Worm (Caenorhabditis elegans) whole organism, early embryonic: ENCODE data around the gene fipr-14.

Source experiments
- B0310.2 ChIP-seq: sonication (generic microtip); optimal IDR thresholded peaks from 2 replicates; lab custom pipeline; 2016; ENCODE audit warnings: mild to moderate bottlenecking, missing genetic modification characterization, missing compliant biosample characterization
- F13C5.2 ChIP-seq: sonication (generic microtip); optimal IDR thresholded peaks from 2 replicates; lab custom pipeline; 2017; ENCODE audit warnings: mild to moderate bottlenecking, missing genetic modification characterization, inconsistent platforms, missing compliant biosample characterization
- aly-1 ChIP-seq: sonication (generic microtip); optimal IDR thresholded peaks from 2 replicates; lab custom pipeline; 2016; ENCODE audit warnings: missing genetic modification characterization, missing compliant biosample characterization
- ama-1 ChIP-seq: fragments of 150-350 bp; optimal IDR thresholded peaks from 2 replicates; lab custom pipeline; 2014
- ceh-13 ChIP-seq: fragments of 200-800 bp; sonication (Bioruptor generic); optimal IDR thresholded peaks from 2 replicates; lab custom pipeline; 2018; ENCODE audit warnings: mild to moderate bottlenecking, missing genetic modification characterization, missing compliant biosample characterization
- ceh-36 ChIP-seq: sonication (generic microtip); optimal IDR thresholded peaks from 2 replicates; lab custom pipeline; 2016; ENCODE audit warnings: missing genetic modification characterization, inconsistent platforms, missing compliant biosample characterization
- ets-7 ChIP-seq: sonication (generic microtip); optimal IDR thresholded peaks from 2 replicates; lab custom pipeline; 2016; ENCODE audit warnings: missing genotype, missing genetic modification characterization, missing compliant biosample characterization
- flt-1 ChIP-seq: fragments of 200-800 bp; sonication (Bioruptor generic); IDR thresholded peaks from 2 replicates; pipeline ENCODE4 v1.3.6; 2022; ENCODE audit warnings: missing genetic modification characterization, missing compliant biosample characterization
- hmbx-1 ChIP-seq: sonication (generic microtip); optimal IDR thresholded peaks from 2 replicates; lab custom pipeline; 2016; ENCODE audit warnings: mild to moderate bottlenecking, missing genetic modification characterization, missing compliant biosample characterization
- hmg-4 ChIP-seq: fragments of 200-800 bp; sonication (Bioruptor generic); optimal IDR thresholded peaks from 2 replicates; lab custom pipeline; 2018; ENCODE audit warnings: mild to moderate bottlenecking, missing genetic modification characterization, missing compliant biosample characterization
- hnd-1 ChIP-seq: sonication (generic microtip); optimal IDR thresholded peaks from 2 replicates; lab custom pipeline; 2016; ENCODE audit warnings: missing genetic modification characterization, missing compliant biosample characterization
- pes-1 ChIP-seq: fragments of 200-800 bp; sonication (Bioruptor generic); IDR thresholded peaks from 2 replicates; pipeline ENCODE4 v1.3.6; 2022; ENCODE audit warnings: missing genetic modification reagents, missing genetic modification characterization, missing compliant biosample characterization
- scrt-1 ChIP-seq: fragments of 200-800 bp; sonication (Bioruptor generic); IDR thresholded peaks from 2 replicates; pipeline ENCODE4 v1.3.6; 2022; ENCODE audit warnings: missing genetic modification characterization, missing compliant biosample characterization
- sea-1 ChIP-seq: fragments of 200-800 bp; sonication (Bioruptor generic); conservative IDR thresholded peaks from 2 replicates; pipeline ENCODE4 v1.3.6; 2022; ENCODE audit warnings: missing genetic modification characterization, missing compliant biosample characterization
- tbx-11 ChIP-seq: fragments of 200-800 bp; sonication (Bioruptor generic); IDR thresholded peaks from 2 replicates; pipeline ENCODE4 v1.3.6; 2022; ENCODE audit warnings: missing genetic modification characterization, missing compliant biosample characterization
- tbx-37 ChIP-seq: fragments of 200-800 bp; sonication (Bioruptor generic); conservative IDR thresholded peaks from 2 replicates; pipeline ENCODE4 v1.3.6; 2022; ENCODE audit warnings: missing genetic modification reagents, missing genetic modification characterization, missing compliant biosample characterization
- tra-4 ChIP-seq: sonication (generic microtip); optimal IDR thresholded peaks from 2 replicates; lab custom pipeline; 2017; ENCODE audit warnings: missing genetic modification characterization, missing compliant biosample characterization

The fipr-14 gene

ce11 chrIV:10876844-10877243 lies at the start of gene fipr-14:
Gene fipr-14 (plus strand): TSS chrIV:10877144.
- TF ChIP-seq aly-1 (tag; lab: Kevin White, UChicago): no peak
- TF ChIP-seq flt-1 (GFP tag; lab: Robert Waterston, UW): no peak
- no peak for TF ChIP-seq F13C5.2 (tag; lab: Kevin White, UChicago)
- no peak for TF ChIP-seq sea-1 (GFP tag; lab: Robert Waterston, UW)
- no peak for TF ChIP-seq tra-4 (tag; lab: Kevin White, UChicago)
- TF ChIP-seq hnd-1: no peak
- no peak for TF ChIP-seq hmbx-1 (tag; lab: Kevin White, UChicago)

ce11 chrIV:10828049-10828448 lies 48.9 kb upstream of the fipr-14 start, which contains the start of gene npax-3:
Gene npax-3 (minus strand): TSS chrIV:10828149.
- no peak for TF ChIP-seq hnd-1

- TF ChIP-seq hnd-1 (no peak), tbx-37 (no peak), F13C5.2 (tag; lab: Kevin White, UChicago) (no peak)
Observed at ce11 chrIV:10832148-10832547, 44.8 kb upstream of the fipr-14 start, which contains the start of gene best-15. Gene best-15 (minus strand): TSS chrIV:10832248.

DNA sequence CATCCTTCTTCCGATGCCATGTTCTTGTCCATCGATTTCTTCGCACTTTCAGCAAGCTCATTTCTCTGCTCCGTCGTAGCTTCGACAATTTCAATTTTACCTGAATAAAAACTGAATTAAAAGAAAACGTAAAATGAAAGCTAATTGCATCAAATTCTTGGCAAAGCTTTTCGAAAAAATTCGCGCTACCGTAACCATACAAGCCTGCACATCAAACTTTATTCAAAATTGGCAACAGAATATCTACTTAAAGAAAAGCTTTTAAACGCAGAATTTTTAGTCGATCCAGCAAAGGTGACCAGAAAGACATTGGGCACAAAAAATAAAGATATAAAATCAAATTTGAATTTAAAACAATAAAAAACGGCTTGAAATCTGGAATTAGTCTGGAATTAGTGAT lies 34.7 kb upstream of the fipr-14 start:
- TF ChIP-seq pes-1 (GFP tag; lab: Robert Waterston, UW) (no peak), B0310.2 (tag; lab: Kevin White, UChicago) (no peak), ceh-36 (no peak), ets-7 (tag; lab: Kevin White, UChicago) (no peak), scrt-1 (GFP tag; lab: Robert Waterston, UW) (no peak), F13C5.2 (tag; lab: Kevin White, UChicago) (no peak), ceh-13 (GFP tag; lab: Kevin White, UChicago) (no peak), tbx-37 (no peak), hmg-4 (GFP tag; lab: Kevin White, UChicago) (no peak), hmbx-1 (tag; lab: Kevin White, UChicago) (no peak), hnd-1 (no peak), tbx-11 (GFP tag; lab: Robert Waterston, UW) (no peak), flt-1 (GFP tag; lab: Robert Waterston, UW) (no peak), sea-1 (GFP tag; lab: Robert Waterston, UW) (no peak), tra-4 (tag; lab: Kevin White, UChicago) (no peak), aly-1 (tag; lab: Kevin White, UChicago) (no peak), ama-1 (lab: Kevin White, UChicago) (no peak)

DNA sequence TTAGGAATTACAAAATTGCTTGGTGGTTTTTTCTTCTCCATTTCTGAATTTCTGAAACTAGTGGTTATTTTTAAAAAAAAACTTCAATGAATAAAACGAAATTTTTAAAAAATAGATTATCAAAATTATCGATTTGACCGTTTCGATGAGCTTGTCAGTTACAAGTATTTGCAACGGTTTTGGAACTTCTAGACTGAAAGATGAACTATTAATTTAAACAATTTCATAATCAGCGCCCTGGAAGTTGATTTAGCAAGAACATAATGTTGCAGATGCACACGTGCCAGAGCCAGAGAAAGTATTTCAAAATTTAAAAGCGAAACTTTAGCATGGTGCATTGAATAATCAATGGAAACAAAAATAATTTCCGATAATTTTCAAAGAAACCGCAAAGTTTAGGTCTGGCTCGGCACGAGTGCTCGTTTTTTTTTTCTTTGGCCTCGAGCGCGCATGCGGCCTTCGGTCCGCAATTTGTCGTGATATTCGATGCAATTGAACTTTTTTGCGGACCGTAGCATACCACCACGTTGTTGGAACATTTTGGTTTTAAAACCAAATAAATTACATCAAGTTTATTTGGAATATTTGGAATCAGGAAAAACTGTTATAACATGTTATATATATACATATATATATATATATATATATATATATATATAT lies 34.1 kb upstream of the fipr-14 start, which contains the start of gene T11G6.5:
T11G6.5 (minus strand) TSS at position 51 of the 660 bp plus-strand sequence.
- TF ChIP-seq B0310.2 (tag; lab: Kevin White, UChicago) (no peak), flt-1 (GFP tag; lab: Robert Waterston, UW) (no peak), ceh-36 (no peak), aly-1 (tag; lab: Kevin White, UChicago) (no peak), ceh-13 (GFP tag; lab: Kevin White, UChicago) (no peak), ets-7 (tag; lab: Kevin White, UChicago) (no peak), hmg-4 (GFP tag; lab: Kevin White, UChicago) (no peak), F13C5.2 (tag; lab: Kevin White, UChicago) (no peak), tra-4 (tag; lab: Kevin White, UChicago) (no peak), hnd-1 (no peak), sea-1 (GFP tag; lab: Robert Waterston, UW) (no peak), pes-1 (GFP tag; lab: Robert Waterston, UW) (no peak), tbx-11 (GFP tag; lab: Robert Waterston, UW) (no peak), tbx-37 (no peak), hmbx-1 (tag; lab: Kevin White, UChicago) (no peak)

DNA sequence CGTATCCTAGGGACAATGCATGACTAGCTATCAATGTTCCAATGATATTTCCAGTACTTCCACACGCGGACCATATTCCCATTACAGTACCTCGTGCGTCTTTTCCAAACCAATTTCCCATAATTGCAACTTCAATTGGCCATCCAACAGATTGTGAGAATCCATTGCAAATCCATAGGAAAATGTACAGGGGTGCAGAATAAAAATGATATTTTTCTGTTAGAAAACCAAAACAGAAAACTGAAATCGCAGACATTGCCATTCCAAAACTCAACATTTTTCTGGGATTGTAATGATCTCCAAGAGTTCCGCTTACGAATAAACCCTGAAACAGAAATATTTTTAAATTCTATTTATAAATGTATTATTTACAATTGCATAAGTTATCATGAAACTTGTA lies 25.8 kb upstream of the fipr-14 start:
- no peak for TF ChIP-seq tbx-37
- no peak for TF ChIP-seq flt-1 (GFP tag; lab: Robert Waterston, UW)
- no peak for TF ChIP-seq pes-1 (GFP tag; lab: Robert Waterston, UW)
- TF ChIP-seq ceh-13 (GFP tag; lab: Kevin White, UChicago): no peak
- TF ChIP-seq ama-1 (lab: Kevin White, UChicago): no peak
- no peak for TF ChIP-seq tbx-11 (GFP tag; lab: Robert Waterston, UW)
- no peak for TF ChIP-seq aly-1 (tag; lab: Kevin White, UChicago)
- TF ChIP-seq B0310.2 (tag; lab: Kevin White, UChicago): no peak
- TF ChIP-seq tra-4 (tag; lab: Kevin White, UChicago): no peak
- no peak for TF ChIP-seq F13C5.2 (tag; lab: Kevin White, UChicago)
- no peak for TF ChIP-seq ets-7 (tag; lab: Kevin White, UChicago)
- no peak for TF ChIP-seq hmg-4 (GFP tag; lab: Kevin White, UChicago)

ce11 chrIV:10851833-10852232 lies 25.1 kb upstream of the fipr-14 start, which contains the start of gene T11G6.4:
Gene T11G6.4 (minus strand): TSS chrIV:10851933.
- TF ChIP-seq sea-1 (GFP tag; lab: Robert Waterston, UW) (no peak), tra-4 (tag; lab: Kevin White, UChicago) (no peak), hmbx-1 (tag; lab: Kevin White, UChicago) (no peak)

DNA sequence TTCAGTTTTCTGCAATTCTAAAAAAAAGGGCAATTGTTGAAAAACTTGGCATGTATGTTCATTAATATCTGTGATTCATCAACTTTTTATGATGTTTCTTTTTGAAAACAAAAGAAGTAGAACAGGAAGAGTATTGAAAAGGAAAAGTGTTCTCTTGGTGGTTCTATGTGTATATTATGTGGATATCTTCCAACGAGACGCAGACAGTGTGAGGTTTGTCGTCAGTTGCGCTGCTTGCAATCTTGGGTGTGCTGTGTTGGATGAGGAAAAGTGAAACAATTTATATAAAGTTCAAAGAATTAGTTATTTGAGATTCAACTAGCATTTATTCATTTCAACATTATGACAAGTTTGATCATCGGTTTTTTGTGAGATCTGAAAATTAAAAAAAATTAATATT lies 24.5 kb upstream of the fipr-14 start:
- TF ChIP-seq hmbx-1 (tag; lab: Kevin White, UChicago) (no peak), tra-4 (tag; lab: Kevin White, UChicago) (no peak), tbx-37 (no peak), hnd-1 (no peak)
